Fruit fly (Drosophila melanogaster) Kc167 (cell line): ENCODE measurements around the gene Sirt1.

Experiments
- Myc ChIP-seq: fragments of >200 bp; optimal IDR thresholded peaks from 2 replicates; lab custom pipeline; 2017; ENCODE audit warnings: missing external identifiers
- insv ChIP-seq: fragments of >200 bp; optimal IDR thresholded peaks from 3 replicates; lab custom pipeline; 2018; ENCODE audit warnings: missing external identifiers

- TF ChIP-seq insv (lab: Kevin White, UChicago) (no peak), Myc (lab: Kevin White, UChicago) (no peak)
These were observed 17.1 kb downstream of the Sirt1 start, which contains the start of gene Mgat3 for dm6 chr2L:13182415-13182814.
